Fruit fly (Drosophila melanogaster) whole organism, embryonic: Measurements from ENCODE around the gene Cdc6.

ENCODE experiments used
- Atf3 ChIP-seq: fragments of 200-800 bp; sonication (Bioruptor generic); optimal IDR thresholded peaks from 3 replicates; lab custom pipeline; 2016; ENCODE audit warnings: missing biosample characterization, missing genetic modification characterization
- Bgb ChIP-seq: fragments of 200-800 bp; sonication (Bioruptor generic); IDR thresholded peaks from 2 replicates; pipeline ENCODE4 v1.3.6; 2022; ENCODE audit warnings: missing biosample characterization, missing genetic modification characterization; ENCODE audit not compliant: partially characterized antibody
- CG11456 ChIP-seq: fragments of 200-800 bp; sonication (Bioruptor generic); IDR thresholded peaks from 3 replicates; pipeline ENCODE4 v1.3.6; 2022; ENCODE audit warnings: missing biosample characterization, missing genetic modification characterization
- CG13287 ChIP-seq: fragments of 200-800 bp; sonication (Bioruptor generic); IDR thresholded peaks from 2 replicates; pipeline ENCODE4 v1.3.6; 2022; ENCODE audit warnings: missing biosample characterization, missing genetic modification characterization; ENCODE audit not compliant: partially characterized antibody
- CG15479 ChIP-seq: fragments of 200-800 bp; sonication (Bioruptor generic); optimal IDR thresholded peaks from 3 replicates; lab custom pipeline; 2019; ENCODE audit warnings: missing biosample characterization, mild to moderate bottlenecking, missing genetic modification characterization, moderate library complexity
- CG16815 ChIP-seq: fragments of 200-800 bp; sonication (Bioruptor generic); optimal IDR thresholded peaks from 3 replicates; lab custom pipeline; 2017; ENCODE audit warnings: missing biosample characterization, mild to moderate bottlenecking, missing genetic modification characterization
- CG2116 ChIP-seq: fragments of 200-800 bp; sonication (Bioruptor generic); optimal IDR thresholded peaks from 3 replicates; lab custom pipeline; 2018; ENCODE audit warnings: missing biosample characterization, mild to moderate bottlenecking, missing genetic modification characterization
- CG34224 ChIP-seq: fragments of 200-800 bp; sonication (Bioruptor generic); IDR thresholded peaks from 3 replicates; pipeline ENCODE4 v1.3.6; 2022; ENCODE audit warnings: missing biosample characterization, missing genetic modification characterization; ENCODE audit not compliant: partially characterized antibody
- CG4617 ChIP-seq: fragments of 200-800 bp; sonication (Bioruptor generic); optimal IDR thresholded peaks from 3 replicates; lab custom pipeline; 2016; ENCODE audit warnings: missing biosample characterization, missing genetic modification characterization, borderline replicate concordance
- CG6791 ChIP-seq: fragments of 200-800 bp; sonication (Bioruptor generic); IDR thresholded peaks from 3 replicates; pipeline ENCODE4 v1.3.6; 2022; ENCODE audit warnings: missing biosample characterization, missing genetic modification characterization; ENCODE audit not compliant: partially characterized antibody
- CG7372 ChIP-seq: fragments of 200-800 bp; sonication (Bioruptor generic); IDR thresholded peaks from 2 replicates; pipeline ENCODE4 v1.3.6; 2022; ENCODE audit warnings: missing biosample characterization, missing genetic modification characterization
- CG8290 ChIP-seq, 3 experiments: fragments of 200-800 bp; sonication (Bioruptor generic); optimal IDR thresholded peaks; 2 replicates each; lab custom pipeline; 2016 to 2019; ENCODE audit warnings: missing biosample characterization in 3 of 3, missing genetic modification characterization in 3 of 3, mild to moderate bottlenecking in 2 of 3, moderate library complexity in 1 of 3
- Dad ChIP-seq: fragments of 200-800 bp; sonication (Bioruptor generic); optimal IDR thresholded peaks from 3 replicates; lab custom pipeline; 2016; ENCODE audit warnings: missing biosample characterization, missing genetic modification characterization
- Dp ChIP-seq: fragments of 200-800 bp; sonication (Bioruptor generic); optimal IDR thresholded peaks from 2 replicates; lab custom pipeline; 2018; ENCODE audit warnings: missing biosample characterization, mild to moderate bottlenecking, missing genetic modification characterization, moderate library complexity
- Dref ChIP-seq: fragments of 200-800 bp; sonication (Bioruptor generic); IDR thresholded peaks from 2 replicates; pipeline ENCODE4 v1.3.6; 2022; ENCODE audit warnings: missing biosample characterization, missing genetic modification characterization
- E2f2 ChIP-seq: fragments of 200-800 bp; sonication (Bioruptor generic); IDR thresholded peaks from 2 replicates; pipeline ENCODE4 v1.3.6; 2022; ENCODE audit warnings: missing biosample characterization, missing genetic modification characterization
- Ets97D ChIP-seq: fragments of 200-800 bp; sonication (Bioruptor generic); optimal IDR thresholded peaks from 3 replicates; lab custom pipeline; 2016; ENCODE audit warnings: missing biosample characterization, missing genetic modification characterization
- Gug ChIP-seq: fragments of 200-800 bp; sonication (Bioruptor generic); IDR thresholded peaks from 4 replicates; pipeline ENCODE4 v1.3.6; 2022; ENCODE audit warnings: missing biosample characterization, missing genetic modification characterization
- HLH4C ChIP-seq: fragments of 200-800 bp; sonication (Bioruptor generic); IDR thresholded peaks from 3 replicates; pipeline ENCODE4 v1.3.6; 2022; ENCODE audit warnings: missing biosample characterization, missing genetic modification characterization; ENCODE audit not compliant: partially characterized antibody
- Hmr ChIP-seq: fragments of 200-800 bp; sonication (Bioruptor generic); optimal IDR thresholded peaks from 3 replicates; lab custom pipeline; 2017; ENCODE audit warnings: mild to moderate bottlenecking, missing biosample characterization, missing genetic modification reagents, missing genetic modification characterization
- Hr3 ChIP-seq: fragments of 200-800 bp; sonication (Bioruptor generic); optimal IDR thresholded peaks from 3 replicates; lab custom pipeline; 2016; ENCODE audit warnings: missing biosample characterization, missing genetic modification characterization
- Lpt ChIP-seq: fragments of >200 bp; optimal IDR thresholded peaks from 2 replicates; lab custom pipeline; 2018; ENCODE audit warnings: missing biosample characterization, missing genetic modification characterization
- MBD-R2 ChIP-seq: fragments of 200-800 bp; sonication (Bioruptor generic); IDR thresholded peaks from 2 replicates; pipeline ENCODE4 v1.3.6; 2022; ENCODE audit warnings: missing biosample characterization, missing genetic modification characterization
- MESR4 ChIP-seq: fragments of 200-800 bp; sonication (Bioruptor generic); optimal IDR thresholded peaks from 2 replicates; lab custom pipeline; 2018; ENCODE audit warnings: missing biosample characterization, mild to moderate bottlenecking, missing genetic modification characterization, moderate library complexity
- Myb ChIP-seq: fragments of 200-800 bp; sonication (Bioruptor generic); optimal IDR thresholded peaks from 2 replicates; lab custom pipeline; 2016; ENCODE audit warnings: missing biosample characterization, missing genetic modification characterization
- Scr ChIP-seq: fragments of 200-800 bp; sonication (Bioruptor generic); IDR thresholded peaks from 2 replicates; pipeline ENCODE4 v1.3.6; 2022; ENCODE audit warnings: missing biosample characterization, missing genetic modification characterization; ENCODE audit not compliant: partially characterized antibody
- Sry-δ ChIP-seq: fragments of 200-800 bp; sonication (Bioruptor generic); optimal IDR thresholded peaks from 2 replicates; lab custom pipeline; 2016; ENCODE audit warnings: missing biosample characterization, missing genetic modification characterization
- Xbp1 ChIP-seq: fragments of 200-800 bp; sonication (Bioruptor generic); optimal IDR thresholded peaks from 3 replicates; lab custom pipeline; 2016; ENCODE audit warnings: missing biosample characterization, mild to moderate bottlenecking, missing genetic modification characterization
- amos ChIP-seq: fragments of 200-800 bp; sonication (Bioruptor generic); IDR thresholded peaks from 2 replicates; pipeline ENCODE4 v1.3.6; 2022; ENCODE audit warnings: missing biosample characterization, missing genetic modification characterization; ENCODE audit not compliant: partially characterized antibody
- ato ChIP-seq: fragments of 200-800 bp; sonication (Bioruptor generic); IDR thresholded peaks from 2 replicates; pipeline ENCODE4 v1.3.6; 2022; ENCODE audit warnings: missing biosample characterization, missing genetic modification characterization; ENCODE audit not compliant: partially characterized antibody
- bbx ChIP-seq: fragments of 200-800 bp; sonication (Bioruptor generic); IDR thresholded peaks from 2 replicates; pipeline ENCODE4 v1.3.6; 2022; ENCODE audit warnings: missing biosample characterization, missing genetic modification characterization; ENCODE audit not compliant: partially characterized antibody
- ems ChIP-seq: fragments of 200-800 bp; sonication (Bioruptor generic); optimal IDR thresholded peaks from 3 replicates; lab custom pipeline; 2016; ENCODE audit warnings: missing biosample characterization, missing genetic modification characterization
- insv ChIP-seq, 2 experiments: fragments of 200-800 bp; sonication (Bioruptor generic); optimal IDR thresholded peaks; 3 replicates each; lab custom pipeline; 2016 to 2018; ENCODE audit warnings: missing biosample characterization in 2 of 2, missing genetic modification characterization in 2 of 2
- knrl ChIP-seq: fragments of 200-800 bp; sonication (Bioruptor generic); IDR thresholded peaks from 3 replicates; pipeline ENCODE4 v1.3.6; 2022; ENCODE audit warnings: missing biosample characterization, missing genetic modification characterization; ENCODE audit not compliant: partially characterized antibody
- nerfin-2 ChIP-seq: fragments of 200-800 bp; sonication (Bioruptor generic); IDR thresholded peaks from 2 replicates; pipeline ENCODE4 v1.3.6; 2022; ENCODE audit warnings: missing biosample characterization, missing genetic modification characterization; ENCODE audit not compliant: partially characterized antibody
- phol ChIP-seq: fragments of 200-800 bp; sonication (Bioruptor generic); optimal IDR thresholded peaks from 3 replicates; lab custom pipeline; 2018; ENCODE audit warnings: missing biosample characterization, mild to moderate bottlenecking, missing genetic modification characterization, moderate library complexity
- pzg ChIP-seq: fragments of 200-800 bp; sonication (Bioruptor generic); optimal IDR thresholded peaks from 3 replicates; lab custom pipeline; 2018; ENCODE audit warnings: missing biosample characterization, mild to moderate bottlenecking, missing genetic modification characterization, moderate library complexity
- stwl ChIP-seq: fragments of 200-800 bp; sonication (Bioruptor generic); optimal IDR thresholded peaks from 3 replicates; lab custom pipeline; 2018; ENCODE audit warnings: missing biosample characterization, mild to moderate bottlenecking, missing genetic modification characterization, moderate library complexity
- tna ChIP-seq: fragments of 200-800 bp; sonication (Bioruptor generic); IDR thresholded peaks from 2 replicates; pipeline ENCODE4 v1.3.6; 2022; ENCODE audit warnings: missing biosample characterization, missing genetic modification characterization; ENCODE audit not compliant: partially characterized antibody
- trem ChIP-seq: fragments of 200-800 bp; optimal IDR thresholded peaks from 3 replicates; lab custom pipeline; 2019; ENCODE audit warnings: missing biosample characterization, mild to moderate bottlenecking, missing genetic modification characterization, moderate library complexity
- twi ChIP-seq: fragments of 200-800 bp; optimal IDR thresholded peaks from 2 replicates; lab custom pipeline; 2019; ENCODE audit warnings: missing biosample characterization, mild to moderate bottlenecking, missing genetic modification characterization, moderate library complexity
- unc-4 ChIP-seq: fragments of 200-800 bp; sonication (Bioruptor generic); IDR thresholded peaks from 2 replicates; pipeline ENCODE4 v1.3.6; 2022; ENCODE audit warnings: missing biosample characterization, missing genetic modification characterization; ENCODE audit not compliant: partially characterized antibody

Gene Cdc6

dm6 chr3L:8627839-8628827 is 5.7 kb downstream of the Cdc6 start (continued):
- TF ChIP-seq Lpt (GFP tag; lab: Kevin White, UChicago), result no peak
- TF ChIP-seq Dad (GFP tag; lab: Kevin White, UChicago), result no peak
- no peak for TF ChIP-seq Xbp1 (GFP tag; lab: Kevin White, UChicago)
- no peak for TF ChIP-seq Hr3 (GFP tag; lab: Kevin White, UChicago)
- TF ChIP-seq twi (tag; lab: Kevin White, UChicago), result no peak
- peak; percentile 97 for TF ChIP-seq CG8290 (GFP tag; optimal IDR thresholded peaks at IDR 0.05; lab: Kevin White, UChicago)
- TF ChIP-seq CG8290 (tag; optimal IDR thresholded peaks at IDR 0.05; lab: Kevin White, UChicago), result peak in 1 of 2 experiments; percentile 64
- peak; percentile 1 for TF ChIP-seq Atf3 (GFP tag; lab: Kevin White, UChicago)
- no peak for TF ChIP-seq phol (tag; lab: Kevin White, UChicago)
- TF ChIP-seq ato (GFP tag; lab: Robert Waterston, UW), result no peak
- no peak for TF ChIP-seq CG7372 (GFP tag; lab: Robert Waterston, UW)
- TF ChIP-seq insv (GFP tag; optimal IDR thresholded peaks at IDR 0.05; lab: Kevin White, UChicago), result no peak
- TF ChIP-seq CG15479 (GFP tag; lab: Kevin White, UChicago), result no peak
- TF ChIP-seq CG16815, result no peak

- TF ChIP-seq HLH4C (GFP tag; lab: Robert Waterston, UW) (peak; percentile 43; the same call in 1 of the 3 replicates), CG34224 (GFP tag; lab: Robert Waterston, UW) (peak; percentile 63; the same call in 2 of the 3 replicates), CG4617 (peak; percentile 54), stwl (peak; percentile 55), CG13287 (GFP tag; lab: Robert Waterston, UW) (peak; percentile 70), Myb (GFP tag; lab: Kevin White, UChicago) (no peak), Dref (GFP tag; lab: Robert Waterston, UW) (peak; percentile 80), tna (GFP tag; lab: Robert Waterston, UW) (0 out of 2 replicates have a peak, but pooled peaks have one; percentile 23), CG6791 (peak; percentile 41; the same call in 2 of the 3 replicates), Dp (peak; percentile 90), pzg (GFP tag; lab: Kevin White, UChicago) (peak; percentile 42), ems (GFP tag; lab: Kevin White, UChicago) (no peak), MESR4 (peak; percentile 42), CG2116 (GFP tag; lab: Kevin White, UChicago) (peak; percentile 85), Bgb (0 out of 2 replicates have a peak, but pooled peaks have one; percentile 47), CG11456 (GFP tag; lab: Robert Waterston, UW) (no peak), Gug (GFP tag; lab: Robert Waterston, UW) (no peak), amos (peak; percentile 49), bbx (peak; percentile 39; the same call in 1 of the 2 replicates), Ets97D (GFP tag; lab: Kevin White, UChicago) (peak; percentile 8), knrl (GFP tag; lab: Robert Waterston, UW) (peak; percentile 19; the same call in 1 of the 3 replicates), nerfin-2 (GFP tag; lab: Robert Waterston, UW) (peak; percentile 20; the same call in 1 of the 2 replicates), E2f2 (GFP tag; lab: Robert Waterston, UW) (peak; percentile 92), Sry-δ (GFP tag; lab: Kevin White, UChicago) (peak; percentile 28), Scr (GFP tag; lab: Robert Waterston, UW) (peak; percentile 56), unc-4 (GFP tag; lab: Robert Waterston, UW) (peak; percentile 34; the same call in 1 of the 2 replicates), trem (peak; percentile 27), Hmr (GFP tag; lab: Kevin White, UChicago) (no peak), MBD-R2 (peak; percentile 61)
Measured at dm6 chr3L:8623702-8624421, 10.0 kb downstream of the Cdc6 start, which contains the start of the genes GAPsec and Zasp66. GAPsec (minus strand) TSS chr3L:8623901. Zasp66 (plus strand) TSS chr3L:8624371.
